Fruit fly (Drosophila melanogaster) whole organism, embryonic: ENCODE measurements around the gene CG6041.

Experiments used
- ATbp ChIP-seq: fragments of 200-800 bp; sonication (Bioruptor generic); optimal IDR thresholded peaks from 2 replicates; lab custom pipeline; 2017; ENCODE audit warnings: missing biosample characterization, mild to moderate bottlenecking, missing genetic modification characterization, missing genetic modification reagents
- C15 ChIP-seq: fragments of 200-800 bp; sonication (Bioruptor generic); IDR thresholded peaks from 3 replicates; pipeline ENCODE4 v1.3.6; 2022; ENCODE audit warnings: missing biosample characterization, missing genetic modification characterization
- CG11723 ChIP-seq: fragments of 200-800 bp; sonication (Bioruptor generic); optimal IDR thresholded peaks from 2 replicates; lab custom pipeline; 2017; ENCODE audit warnings: missing biosample characterization, mild to moderate bottlenecking, missing genetic modification characterization
- CG12769 ChIP-seq: fragments of 200-800 bp; sonication (Bioruptor generic); optimal IDR thresholded peaks from 2 replicates; lab custom pipeline; 2019; ENCODE audit warnings: missing biosample characterization, mild to moderate bottlenecking, missing genetic modification characterization, moderate library complexity
- CG13296 ChIP-seq: fragments of 200-800 bp; sonication (Bioruptor generic); optimal IDR thresholded peaks from 3 replicates; lab custom pipeline; 2018; ENCODE audit warnings: missing biosample characterization, mild to moderate bottlenecking, missing genetic modification characterization
- CG16863 ChIP-seq: fragments of 200-800 bp; sonication (Bioruptor generic); optimal IDR thresholded peaks from 3 replicates; lab custom pipeline; 2016; ENCODE audit warnings: missing biosample characterization, missing genetic modification characterization
- CG17568 ChIP-seq: fragments of 200-800 bp; sonication (Bioruptor generic); optimal IDR thresholded peaks from 2 replicates; lab custom pipeline; 2018; ENCODE audit warnings: missing biosample characterization, mild to moderate bottlenecking, missing genetic modification characterization, moderate library complexity
- CG18599 ChIP-seq: fragments of 200-800 bp; sonication (Bioruptor generic); optimal IDR thresholded peaks from 3 replicates; lab custom pipeline; 2017; ENCODE audit warnings: missing biosample characterization, missing genetic modification characterization, mild to moderate bottlenecking, moderate library complexity, missing genetic modification reagents
- CG3281 ChIP-seq: fragments of 200-800 bp; sonication (Bioruptor generic); optimal IDR thresholded peaks from 3 replicates; lab custom pipeline; 2017; ENCODE audit warnings: missing biosample characterization, mild to moderate bottlenecking, missing genetic modification characterization
- CG33557 ChIP-seq: fragments of 200-800 bp; sonication (Bioruptor generic); optimal IDR thresholded peaks from 2 replicates; lab custom pipeline; 2019; ENCODE audit warnings: missing biosample characterization, mild to moderate bottlenecking, missing genetic modification characterization, moderate library complexity
- CG4424 ChIP-seq: fragments of 200-800 bp; sonication (Bioruptor generic); optimal IDR thresholded peaks from 3 replicates; lab custom pipeline; 2016; ENCODE audit warnings: missing biosample characterization, missing genetic modification characterization
- CG6765 ChIP-seq: fragments of 200-800 bp; sonication (Bioruptor generic); optimal IDR thresholded peaks from 3 replicates; lab custom pipeline; 2017; ENCODE audit warnings: missing biosample characterization, mild to moderate bottlenecking, missing genetic modification characterization
- CG8388 ChIP-seq: fragments of 200-800 bp; sonication (Bioruptor generic); optimal IDR thresholded peaks from 2 replicates; lab custom pipeline; 2019; ENCODE audit warnings: missing biosample characterization, mild to moderate bottlenecking, missing genetic modification characterization, moderate library complexity
- CG8944 ChIP-seq: fragments of 200-800 bp; sonication (Bioruptor generic); optimal IDR thresholded peaks from 3 replicates; lab custom pipeline; 2016; ENCODE audit warnings: missing biosample characterization, missing genetic modification characterization
- CTCF ChIP-seq: fragments of 200-800 bp; sonication (Bioruptor generic); optimal IDR thresholded peaks from 2 replicates; lab custom pipeline; 2017; ENCODE audit warnings: missing biosample characterization, mild to moderate bottlenecking, missing genetic modification characterization, moderate library complexity
- Dbx ChIP-seq: fragments of 200-800 bp; sonication (Bioruptor generic); IDR thresholded peaks from 3 replicates; pipeline ENCODE4 v1.3.6; 2022; ENCODE audit warnings: missing biosample characterization, missing genetic modification characterization
- Dfd ChIP-seq, 2 experiments: fragments of >200 bp; optimal IDR thresholded peaks; 2 replicates each; lab custom pipeline; 2017; ENCODE audit warnings: missing biosample characterization in 2 of 2, missing genetic modification characterization in 2 of 2
- Fer1 ChIP-seq: fragments of 200-800 bp; sonication (Bioruptor generic); optimal IDR thresholded peaks from 2 replicates; lab custom pipeline; 2017; ENCODE audit warnings: missing biosample characterization, mild to moderate bottlenecking, missing genetic modification characterization
- Fer2 ChIP-seq: fragments of 200-800 bp; sonication (Bioruptor generic); optimal IDR thresholded peaks from 2 replicates; lab custom pipeline; 2018; ENCODE audit warnings: missing biosample characterization, mild to moderate bottlenecking, missing genetic modification characterization, moderate library complexity
- Hr78 ChIP-seq, 2 experiments: fragments of 200-800 bp in 1 of 2; fragments of >200 bp in 1 of 2; sonication (Bioruptor generic) in 1 of 2; optimal IDR thresholded peaks; 2 replicates each; lab custom pipeline; 2017 to 2019; ENCODE audit warnings: missing biosample characterization in 2 of 2, missing genetic modification characterization in 2 of 2, mild to moderate bottlenecking in 1 of 2, moderate library complexity in 1 of 2
- Lim3 ChIP-seq: fragments of 200-800 bp; sonication (Bioruptor generic); IDR thresholded peaks from 2 replicates; pipeline ENCODE4 v1.3.6; 2022; ENCODE audit warnings: missing biosample characterization, missing genetic modification characterization
- Lpt ChIP-seq: fragments of >200 bp; optimal IDR thresholded peaks from 2 replicates; lab custom pipeline; 2018; ENCODE audit warnings: missing biosample characterization, missing genetic modification characterization
- Med ChIP-seq: fragments of 200-800 bp; sonication (Bioruptor generic); peaks from one replicate; lab custom pipeline; 2016; ENCODE audit warnings: missing biosample characterization, missing genetic modification characterization, mild to moderate bottlenecking, inconsistent platforms, moderate library complexity
- Meics ChIP-seq: fragments of 200-800 bp; sonication (Bioruptor generic); optimal IDR thresholded peaks from 2 replicates; lab custom pipeline; 2017; ENCODE audit warnings: missing biosample characterization, mild to moderate bottlenecking, missing genetic modification characterization
- NC2β ChIP-seq: fragments of 200-800 bp; sonication (Bioruptor generic); optimal IDR thresholded peaks from 2 replicates; lab custom pipeline; 2016; ENCODE audit warnings: missing biosample characterization, missing genetic modification characterization
- Pdp1 ChIP-seq, 2 experiments: fragments of 200-800 bp; sonication (Bioruptor generic); optimal IDR thresholded peaks; 3 replicates each; lab custom pipeline; 2016; ENCODE audit warnings: missing biosample characterization in 2 of 2, missing genetic modification characterization in 2 of 2, mild to moderate bottlenecking in 1 of 2, moderate library complexity in 1 of 2
- Ravus ChIP-seq: fragments of 200-800 bp; sonication (Bioruptor generic); IDR thresholded peaks from 2 replicates; pipeline ENCODE4 v1.3.6; 2022; ENCODE audit warnings: missing biosample characterization, missing genetic modification characterization
- Usf ChIP-seq: fragments of 200-800 bp; sonication (Bioruptor generic); optimal IDR thresholded peaks from 2 replicates; lab custom pipeline; 2017; ENCODE audit warnings: missing genotype, missing biosample characterization, missing genetic modification characterization
- bbx ChIP-seq: fragments of 200-800 bp; sonication (Bioruptor generic); IDR thresholded peaks from 2 replicates; pipeline ENCODE4 v1.3.6; 2022; ENCODE audit warnings: missing biosample characterization, missing genetic modification characterization; ENCODE audit not compliant: partially characterized antibody
- bowl ChIP-seq: fragments of 200-800 bp; sonication (Bioruptor generic); IDR thresholded peaks from 2 replicates; pipeline ENCODE4 v1.3.6; 2022; ENCODE audit warnings: missing biosample characterization, missing genetic modification characterization
- da ChIP-seq: fragments of 200-800 bp; sonication (Bioruptor generic); optimal IDR thresholded peaks from 2 replicates; lab custom pipeline; 2016; ENCODE audit warnings: missing biosample characterization, missing genetic modification characterization
- exex ChIP-seq: fragments of 200-800 bp; sonication (Bioruptor generic); optimal IDR thresholded peaks from 4 replicates; lab custom pipeline; 2018; ENCODE audit warnings: missing biosample characterization, mild to moderate bottlenecking, missing genetic modification characterization, moderate library complexity
- grn ChIP-seq: fragments of 200-800 bp; sonication (Bioruptor generic); optimal IDR thresholded peaks from 3 replicates; lab custom pipeline; 2017; ENCODE audit warnings: missing biosample characterization, missing genetic modification characterization
- gt ChIP-seq: fragments of 200-800 bp; sonication (Bioruptor generic); IDR thresholded peaks from 2 replicates; pipeline ENCODE4 v1.3.6; 2022; ENCODE audit warnings: missing biosample characterization, missing genetic modification characterization
- klu ChIP-seq: fragments of 200-800 bp; sonication (Bioruptor generic); IDR thresholded peaks from 2 replicates; pipeline ENCODE4 v1.3.6; 2022; ENCODE audit warnings: missing biosample characterization, missing genetic modification characterization
- knrl ChIP-seq: fragments of 200-800 bp; sonication (Bioruptor generic); IDR thresholded peaks from 3 replicates; pipeline ENCODE4 v1.3.6; 2022; ENCODE audit warnings: missing biosample characterization, missing genetic modification characterization; ENCODE audit not compliant: partially characterized antibody
- lab ChIP-seq: fragments of 200-800 bp; sonication (Bioruptor generic); optimal IDR thresholded peaks from 3 replicates; lab custom pipeline; 2017; ENCODE audit warnings: missing biosample characterization, missing genetic modification characterization, mild to moderate bottlenecking, moderate library complexity, missing genetic modification reagents
- psq ChIP-seq: fragments of 200-800 bp; sonication (Bioruptor generic); optimal IDR thresholded peaks from 2 replicates; lab custom pipeline; 2017; ENCODE audit warnings: missing biosample characterization, missing genetic modification characterization
- sens ChIP-seq: fragments of 200-800 bp; sonication (Bioruptor generic); peaks from one replicate; lab custom pipeline; 2016; ENCODE audit warnings: missing biosample characterization, missing genetic modification characterization
- seq ChIP-seq: fragments of 200-800 bp; sonication (Bioruptor generic); IDR thresholded peaks from 2 replicates; pipeline ENCODE4 v1.3.6; 2022; ENCODE audit warnings: missing biosample characterization, missing genetic modification characterization
- sim ChIP-seq: fragments of 200-800 bp; sonication (Bioruptor generic); IDR thresholded peaks from 2 replicates; pipeline ENCODE4 v1.3.6; 2022; ENCODE audit warnings: missing biosample characterization, missing genetic modification characterization
- stwl ChIP-seq: fragments of 200-800 bp; sonication (Bioruptor generic); optimal IDR thresholded peaks from 3 replicates; lab custom pipeline; 2018; ENCODE audit warnings: missing biosample characterization, mild to moderate bottlenecking, missing genetic modification characterization, moderate library complexity
- twi ChIP-seq: fragments of 200-800 bp; optimal IDR thresholded peaks from 2 replicates; lab custom pipeline; 2019; ENCODE audit warnings: missing biosample characterization, mild to moderate bottlenecking, missing genetic modification characterization, moderate library complexity
- zfh1 ChIP-seq: fragments of 200-800 bp; sonication (Bioruptor generic); IDR thresholded peaks from 3 replicates; pipeline ENCODE4 v1.3.6; 2022; ENCODE audit warnings: missing biosample characterization, missing genetic modification characterization

Gene CG6041

dm6 chrX:5956646-5957441 lies 8.9 kb downstream of the CG6041 start:
- TF ChIP-seq CG4424 (GFP tag; lab: Kevin White, UChicago) (no peak), CG33557 (GFP tag; lab: Kevin White, UChicago) (no peak), CTCF (GFP tag; lab: Kevin White, UChicago) (peak; percentile 78), Hr78 (GFP tag; optimal IDR thresholded peaks at IDR 0.05; lab: Kevin White, UChicago) (peak in 1 of 2 experiments; percentile 30), grn (GFP tag; lab: Kevin White, UChicago) (peak; percentile 83), lab (no peak), exex (tag; lab: Kevin White, UChicago) (peak; percentile 41)

DNA sequence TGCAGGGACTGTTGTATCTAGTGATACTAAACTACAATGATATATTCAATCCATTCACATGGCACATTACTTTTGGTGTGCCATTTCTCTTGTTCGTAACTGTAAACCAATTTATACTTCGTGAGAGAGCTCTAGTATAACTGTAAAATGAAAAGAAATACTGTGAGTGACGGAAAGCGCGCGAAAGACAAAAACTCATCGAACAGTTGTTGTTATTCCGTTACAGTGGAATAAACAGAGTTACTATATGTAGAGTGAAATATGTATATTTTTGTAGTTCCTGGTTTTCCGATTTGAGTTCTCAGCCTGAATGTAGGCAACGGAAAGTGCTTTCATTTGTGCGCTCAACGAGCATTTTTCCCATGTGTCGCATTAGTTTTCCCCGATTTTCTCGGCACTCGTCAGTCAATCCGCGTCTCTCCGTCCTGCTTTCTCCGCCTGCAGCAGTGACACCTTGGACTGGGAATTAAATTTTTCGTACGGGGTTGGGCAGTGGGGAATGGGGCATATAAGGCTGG lies 16.3 kb downstream of the CG6041 start:
- peak; percentile 36 for TF ChIP-seq sens (GFP tag; lab: Kevin White, UChicago)
- TF ChIP-seq CG6765 (GFP tag; lab: Kevin White, UChicago), result no peak
- TF ChIP-seq Med, result peak; percentile 5
- peak; percentile 75 for TF ChIP-seq CTCF (GFP tag; lab: Kevin White, UChicago)
- peak; percentile 50 for TF ChIP-seq CG12769 (tag; lab: Kevin White, UChicago)
- TF ChIP-seq CG8388 (GFP tag; lab: Kevin White, UChicago), result peak; percentile 80
- peak; percentile 9 for TF ChIP-seq stwl (tag; lab: Kevin White, UChicago)
- TF ChIP-seq sim (GFP tag; lab: Robert Waterston, UW), result no peak
- peak; percentile 7 for TF ChIP-seq twi (tag; lab: Kevin White, UChicago)

- TF ChIP-seq C15 (no peak), CG18599 (no peak), NC2β (GFP tag; lab: Kevin White, UChicago) (no peak), bowl (no peak), Fer1 (GFP tag; lab: Kevin White, UChicago) (no peak), CG8944 (no peak), CG3281 (no peak), CG17568 (GFP tag; lab: Kevin White, UChicago) (no peak), psq (no peak), klu (GFP tag; lab: Robert Waterston, UW) (no peak), Lim3 (GFP tag; lab: Robert Waterston, UW) (no peak), Meics (GFP tag; lab: Kevin White, UChicago) (peak; percentile 26), Pdp1 (GFP tag; optimal IDR thresholded peaks at IDR 0.05; lab: Kevin White, UChicago) (peak in 1 of 2 experiments; percentile 84), Fer2 (tag; lab: Kevin White, UChicago) (no peak), gt (GFP tag; lab: Robert Waterston, UW) (no peak), CG11723 (GFP tag; lab: Kevin White, UChicago) (no peak), Dfd (GFP tag; optimal IDR thresholded peaks at IDR 0.05; lab: Kevin White, UChicago) (no peak), da (GFP tag; lab: Kevin White, UChicago) (no peak), Usf (GFP tag; lab: Kevin White, UChicago) (no peak), CG16863 (GFP tag; lab: Kevin White, UChicago) (no peak), Ravus (GFP tag; lab: Robert Waterston, UW) (no peak), bbx (GFP tag; lab: Robert Waterston, UW) (peak; percentile 59), seq (0 out of 2 replicates have a peak, but pooled peaks have one; percentile 34), Lpt (GFP tag; lab: Kevin White, UChicago) (no peak), knrl (GFP tag; lab: Robert Waterston, UW) (peak; percentile 68; the same call in 2 of the 3 replicates), Dbx (GFP tag; lab: Robert Waterston, UW) (no peak), CG13296 (no peak), zfh1 (GFP tag; lab: Robert Waterston, UW) (peak; percentile 9; the same call in 1 of the 3 replicates), ATbp (no peak)
Observed at dm6 chrX:5965517-5966397, 17.8 kb downstream of the CG6041 start, which contains the start of gene Grip. Gene Grip (plus strand): TSS chrX:5966279.
